Worm (Caenorhabditis elegans): ENCODE measurements around the gene K09D9.9.

Gene K09D9.9

ce11 chrV:3994048-3994447 is at the start of gene K09D9.9:
TSS of gene K09D9.9 (minus strand) at chrV:3994148.
- TF ChIP-seq cebp-1 (GFP tag; IDR thresholded peaks at IDR 0.05) = no peak
- TF ChIP-seq cebp-1 (tag; optimal IDR thresholded peaks at IDR 0.05) = no peak
- TF ChIP-seq snpc-3.4 (tag; optimal IDR thresholded peaks at IDR 0.05) = no peak
- no peak for TF ChIP-seq unc-130 (GFP tag; optimal IDR thresholded peaks at IDR 0.05)
- no peak for TF ChIP-seq him-1 (tag; optimal IDR thresholded peaks at IDR 0.05)
- no peak for TF ChIP-seq F39B2.1 (GFP tag; IDR thresholded peaks at IDR 0.05)
- TF ChIP-seq ztf-28 (GFP tag; IDR thresholded peaks at IDR 0.05) = no peak
- TF ChIP-seq B0336.3 (GFP tag; IDR thresholded peaks at IDR 0.05) = no peak
- TF ChIP-seq pbrm-1 (GFP tag; IDR thresholded peaks at IDR 0.05) = no peak
- TF ChIP-seq lsl-1 (GFP tag; optimal IDR thresholded peaks at IDR 0.05) = no peak
- TF ChIP-seq B0261.1 (tag; optimal IDR thresholded peaks at IDR 0.05) = no peak
- no peak for TF ChIP-seq madf-10 (tag; optimal IDR thresholded peaks at IDR 0.05)
- no peak for TF ChIP-seq Y53F4B.3 (GFP tag; IDR thresholded peaks at IDR 0.05)
- TF ChIP-seq D2030.7 (GFP tag; IDR thresholded peaks at IDR 0.05) = no peak
- TF ChIP-seq hmg-20 (GFP tag; IDR thresholded peaks at IDR 0.05) = no peak
- TF ChIP-seq rpc-1 (optimal IDR thresholded peaks at IDR 0.05) = no peak
- TF ChIP-seq rpc-1 (tag; optimal IDR thresholded peaks at IDR 0.05) = no peak

- TF ChIP-seq unc-130 (GFP tag; optimal IDR thresholded peaks at IDR 0.05) (no peak), F37B4.10 (GFP tag; IDR thresholded peaks at IDR 0.05) (0 out of 2 replicates have a peak, but pooled peaks have one; percentile 52), cebp-1 (GFP tag; IDR thresholded peaks at IDR 0.05) (no peak), cebp-1 (tag; optimal IDR thresholded peaks at IDR 0.05) (no peak)
Observed at ce11 chrV:4043632-4044031, 49.7 kb upstream of the K09D9.9 start, which contains the start of gene phat-3. TSS of gene phat-3 (plus strand) at chrV:4043932.

ce11 chrV:4041853-4042424 is 48.0 kb upstream of the K09D9.9 start, which contains the start of the genes C49G7.10 and irg-2:
TSS of gene C49G7.10 (minus strand) at chrV:4042021.
TSS of gene irg-2 (plus strand) at chrV:4042181.
- TF ChIP-seq cebp-2 (GFP tag; IDR thresholded peaks at IDR 0.05) (peak; percentile 85; the same call in 1 of the 2 replicates), nhr-80 (tag; optimal IDR thresholded peaks at IDR 0.05) (peak; percentile 30), egrh-3 (GFP tag; IDR thresholded peaks at IDR 0.05) (no peak), F57C9.4 (tag; optimal IDR thresholded peaks at IDR 0.05) (no peak), attf-5 (GFP tag; optimal IDR thresholded peaks at IDR 0.05) (peak; percentile 35), unc-62 (GFP tag; optimal IDR thresholded peaks at IDR 0.05) (peak; percentile 51), cebp-1 (GFP tag; IDR thresholded peaks at IDR 0.05) (peak; percentile 98), cebp-1 (tag; optimal IDR thresholded peaks at IDR 0.05) (peak; percentile 100)

- no peak for TF ChIP-seq hmg-20 (GFP tag; IDR thresholded peaks at IDR 0.05)
- TF ChIP-seq ztf-25 (GFP tag; IDR thresholded peaks at IDR 0.05) = no peak
- no peak for TF ChIP-seq dpff-1 (tag; optimal IDR thresholded peaks at IDR 0.05)
- no peak for TF ChIP-seq him-1 (tag; optimal IDR thresholded peaks at IDR 0.05)
- TF ChIP-seq nhr-27 (tag; optimal IDR thresholded peaks at IDR 0.05) = no peak
- no peak for TF ChIP-seq cebp-1 (GFP tag; IDR thresholded peaks at IDR 0.05)
- peak; percentile 91 for TF ChIP-seq cebp-1 (tag; optimal IDR thresholded peaks at IDR 0.05)
- no peak for TF ChIP-seq lin-40 (tag; optimal IDR thresholded peaks at IDR 0.05)
Observed at ce11 chrV:4038557-4038956, 44.6 kb upstream of the K09D9.9 start.

ce11 chrV:4038110-4038509 is 44.2 kb upstream of the K09D9.9 start, which contains the start of gene C49G7.12:
TSS of gene C49G7.12 (plus strand) at chrV:4038410.
- TF ChIP-seq lin-35 (GFP tag; optimal IDR thresholded peaks at IDR 0.05) (no peak), attf-3 (GFP tag; conservative IDR thresholded peaks at IDR 0.05) (no peak), lsl-1 (GFP tag; optimal IDR thresholded peaks at IDR 0.05) (no peak), egl-44 (GFP tag; IDR thresholded peaks at IDR 0.05) (no peak), ccch-3 (GFP tag; optimal IDR thresholded peaks at IDR 0.05) (no peak), snpc-4 (GFP tag; optimal IDR thresholded peaks at IDR 0.05) (no peak), snpc-4 (tag; optimal IDR thresholded peaks at IDR 0.05) (no peak), nfya-2 (GFP tag; IDR thresholded peaks at IDR 0.05) (no peak), somi-1 (GFP tag; optimal IDR thresholded peaks at IDR 0.05) (no peak), F23B12.7 (tag; optimal IDR thresholded peaks at IDR 0.05; ENCODE audit: insufficient read depth) (no peak), T26A5.8 (tag; optimal IDR thresholded peaks at IDR 0.05) (no peak), Y67H2A.10 (GFP tag; conservative IDR thresholded peaks at IDR 0.05) (no peak), ztf-18 (tag; optimal IDR thresholded peaks at IDR 0.05) (no peak), mcd-1 (GFP tag; IDR thresholded peaks at IDR 0.05) (no peak), cebp-2 (GFP tag; IDR thresholded peaks at IDR 0.05) (no peak), attf-5 (GFP tag; optimal IDR thresholded peaks at IDR 0.05) (no peak), mel-28 (tag; optimal IDR thresholded peaks at IDR 0.05; ENCODE audit: borderline replicate concordance) (no peak)

All from whole organism, young adult.